Worm (Caenorhabditis elegans) whole organism, L3 larva: ENCODE results near the gene mdf-1.

Source experiments
- fos-1 ChIP-seq: fragments of 150-350 bp; optimal IDR thresholded peaks from 2 replicates; lab custom pipeline; 2014; ENCODE audit warnings: missing biosample characterization, missing genetic modification characterization
- mdl-1 ChIP-seq: fragments of 150-350 bp; optimal IDR thresholded peaks from 2 replicates; lab custom pipeline; 2014; ENCODE audit warnings: missing biosample characterization, missing genetic modification characterization
- nhr-11 ChIP-seq: fragments of 150-350 bp; optimal IDR thresholded peaks from 2 replicates; lab custom pipeline; 2014; ENCODE audit warnings: missing biosample characterization, missing genetic modification characterization
- nhr-25 ChIP-seq: sonication (generic microtip); optimal IDR thresholded peaks from 2 replicates; lab custom pipeline; 2017; ENCODE audit warnings: missing biosample characterization, missing genetic modification characterization
- pha-4 ChIP-seq: fragments of 150-350 bp; optimal IDR thresholded peaks from 2 replicates; lab custom pipeline; 2014; ENCODE audit warnings: missing biosample characterization, missing genetic modification reagents, missing genetic modification characterization
- snpc-4 ChIP-seq: fragments of 150-350 bp; optimal IDR thresholded peaks from 2 replicates; lab custom pipeline; 2014; ENCODE audit warnings: missing biosample characterization, missing genetic modification characterization
- unc-39 ChIP-seq: sonication (generic microtip); optimal IDR thresholded peaks from 4 replicates; lab custom pipeline; 2017; ENCODE audit warnings: missing biosample characterization, missing genetic modification characterization
- ztf-11 ChIP-seq: fragments of 150-350 bp; optimal IDR thresholded peaks from 2 replicates; lab custom pipeline; 2014; ENCODE audit warnings: missing biosample characterization, missing genetic modification characterization

- TF ChIP-seq nhr-11 (tag; lab: Kevin White, UChicago) (no peak), unc-39 (tag; lab: Kevin White, UChicago) (no peak), ztf-11 (tag; lab: Kevin White, UChicago) (no peak), fos-1 (tag; lab: Kevin White, UChicago) (no peak), snpc-4 (no peak), mdl-1 (tag; lab: Kevin White, UChicago) (no peak), pha-4 (no peak), nhr-25 (tag; lab: Kevin White, UChicago) (no peak)
These were observed 19.6 kb upstream of the mdf-1 start for ce11 chrV:9563585-9563984.
